Fruit fly (Drosophila melanogaster): ENCODE measurements around the gene Arpc3A.

DNA sequence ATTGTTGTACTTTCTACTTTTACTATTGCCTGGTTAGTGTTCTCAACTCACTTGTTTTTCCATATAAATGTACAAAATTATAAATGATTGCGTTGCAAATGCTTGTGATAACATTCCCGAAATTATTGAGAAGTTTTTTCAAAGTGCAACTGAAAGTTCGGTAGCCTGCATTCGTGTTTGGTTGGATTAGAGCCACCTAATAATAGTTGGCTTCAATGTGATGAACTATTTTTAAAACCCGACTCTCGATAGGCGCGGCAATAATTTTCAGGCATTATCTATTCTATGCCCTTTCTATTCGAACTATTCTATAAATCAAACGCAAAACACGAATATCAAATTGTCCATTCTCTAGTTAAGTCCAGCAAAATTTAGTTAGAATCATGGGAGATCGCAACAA is 46.2 kb upstream of the Arpc3A start, which contains the start of gene Uros2:
- TF ChIP-seq EcR (GFP tag; optimal IDR thresholded peaks at IDR 0.05) (no peak), psq (optimal IDR thresholded peaks at IDR 0.05) (no peak), pan (optimal IDR thresholded peaks at IDR 0.05) (no peak)
